Worm (Caenorhabditis elegans): ENCODE data around the gene lgc-42.

- TF ChIP-seq pqm-1 (tag; optimal IDR thresholded peaks at IDR 0.05) (no peak), sdc-2 (tag; optimal IDR thresholded peaks at IDR 0.05) (no peak), fkh-10 (GFP tag; optimal IDR thresholded peaks at IDR 0.05) (no peak), sox-4 (tag; optimal IDR thresholded peaks at IDR 0.05) (no peak), nfya-1 (tag; optimal IDR thresholded peaks at IDR 0.05) (no peak), dve-1 (tag; optimal IDR thresholded peaks at IDR 0.05) (no peak), ceh-14 (tag; optimal IDR thresholded peaks at IDR 0.05) (no peak), nhr-11 (tag; optimal IDR thresholded peaks at IDR 0.05) (no peak), odd-2 (tag; optimal IDR thresholded peaks at IDR 0.05) (no peak), C38D4.7 (GFP tag; optimal IDR thresholded peaks at IDR 0.05) (no peak), madf-2 (tag; optimal IDR thresholded peaks at IDR 0.05) (no peak), ceh-48 (tag; optimal IDR thresholded peaks at IDR 0.05) (peak; percentile 96), pha-4 (tag; optimal IDR thresholded peaks at IDR 0.05) (no peak), mec-3 (tag; optimal IDR thresholded peaks at IDR 0.05; ENCODE audit: borderline replicate concordance) (no peak)
These were observed 42.1 kb upstream of the lgc-42 start for ce11 chrIII:1955520-1956095.

All from whole organism, late embryonic.